Fruit fly (Drosophila melanogaster): ENCODE data around the gene CG42340.
A peak's percentile ranks its signal among the peaks of the same experiment; 100 is the strongest.
"Not testable (repeated sequence)": the region's sequence is repeated elsewhere in the genome, so short reads cannot be mapped to it uniquely, and the experiment has no call there.

CG42340 gene

dm6 chrX:6528508-6528998 lies 4.4 kb upstream of the CG42340 start, which contains the start of gene Agxt (continued):
- TF ChIP-seq acj6 (GFP tag; optimal IDR thresholded peaks at IDR 0.05) (peak; percentile 53), spab (GFP tag; optimal IDR thresholded peaks at IDR 0.05) (peak; percentile 31), CG10631 (GFP tag; optimal IDR thresholded peaks at IDR 0.05) (peak; percentile 42), CG3032 (tag; optimal IDR thresholded peaks at IDR 0.05) (peak; percentile 46), CG4318 (GFP tag; optimal IDR thresholded peaks at IDR 0.05) (no peak), Sox102F (GFP tag; optimal IDR thresholded peaks at IDR 0.05) (no peak), cyc (GFP tag; optimal IDR thresholded peaks at IDR 0.05) (peak; percentile 45), Hr38 (GFP tag; optimal IDR thresholded peaks at IDR 0.05) (no peak), Sox15 (GFP tag; optimal IDR thresholded peaks at IDR 0.05) (no peak), CG7368 (GFP tag; optimal IDR thresholded peaks at IDR 0.05) (peak; percentile 51), CG15336 (GFP tag; IDR thresholded peaks at IDR 0.05) (peak; percentile 40; the same call in 1 of the 2 replicates), CG8632 (GFP tag; optimal IDR thresholded peaks at IDR 0.05) (peak; percentile 37), salr (GFP tag; optimal IDR thresholded peaks at IDR 0.05) (peak in 1 of 2 experiments; percentile 13), esn (GFP tag; optimal IDR thresholded peaks at IDR 0.05) (peak; percentile 37), CG11902 (GFP tag; optimal IDR thresholded peaks at IDR 0.05) (no peak), CG11294 (GFP tag; IDR thresholded peaks at IDR 0.05) (no peak)

dm6 chrX:6527680-6528079 lies 3.6 kb upstream of the CG42340 start, which contains the start of gene CG3342:
Gene CG3342 (minus strand): TSS chrX:6527888.
- TF ChIP-seq CG8119 (GFP tag; IDR thresholded peaks at IDR 0.05) (no peak), CG4318 (GFP tag; optimal IDR thresholded peaks at IDR 0.05) (no peak), CG3032 (tag; optimal IDR thresholded peaks at IDR 0.05) (no peak), Eip78C (GFP tag) (peak; percentile 34), Eip75B (GFP tag; optimal IDR thresholded peaks at IDR 0.05) (no peak), CG6808 (GFP tag; optimal IDR thresholded peaks at IDR 0.05) (no peak), Met (GFP tag; optimal IDR thresholded peaks at IDR 0.05) (no peak), svp (GFP tag) (peak; percentile 47), Hr39 (GFP tag; optimal IDR thresholded peaks at IDR 0.05) (no peak), lz (GFP tag; optimal IDR thresholded peaks at IDR 0.05) (no peak), CG9139 (GFP tag; optimal IDR thresholded peaks at IDR 0.05) (no peak)

DNA sequence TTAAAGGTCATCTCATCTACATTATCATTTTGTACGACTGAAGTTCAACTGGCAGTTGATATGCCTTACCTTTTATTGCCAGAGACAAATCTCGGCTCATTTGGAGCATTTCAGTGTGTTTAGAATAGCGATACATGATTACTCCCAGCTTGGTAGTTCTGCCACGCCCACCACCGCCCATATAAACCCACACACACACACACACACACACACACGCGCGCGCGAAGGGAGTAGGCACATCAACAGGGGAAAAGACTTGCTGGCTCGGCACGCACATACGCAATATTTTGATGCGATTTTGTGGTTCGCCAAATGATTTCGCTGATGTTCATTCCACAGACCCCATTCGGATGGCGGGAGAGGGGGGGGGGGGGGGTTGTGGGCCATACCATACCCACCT lies 10.9 kb downstream of the CG42340 start:
- no peak for TF ChIP-seq CG10669 (GFP tag; optimal IDR thresholded peaks at IDR 0.05)
- no peak for TF ChIP-seq dac (GFP tag; optimal IDR thresholded peaks at IDR 0.05)
- no peak for TF ChIP-seq esn (GFP tag; optimal IDR thresholded peaks at IDR 0.05)
- TF ChIP-seq CG32006 (GFP tag; optimal IDR thresholded peaks at IDR 0.05): no peak
- TF ChIP-seq CG6163 (GFP tag; IDR thresholded peaks at IDR 0.05): no peak
- no peak for TF ChIP-seq net (GFP tag; optimal IDR thresholded peaks at IDR 0.05)
- TF ChIP-seq fd59A (GFP tag; optimal IDR thresholded peaks at IDR 0.05): no peak
- TF ChIP-seq Gug (GFP tag; IDR thresholded peaks at IDR 0.05): no peak
- no peak for TF ChIP-seq CG8632 (GFP tag; optimal IDR thresholded peaks at IDR 0.05)

DNA sequence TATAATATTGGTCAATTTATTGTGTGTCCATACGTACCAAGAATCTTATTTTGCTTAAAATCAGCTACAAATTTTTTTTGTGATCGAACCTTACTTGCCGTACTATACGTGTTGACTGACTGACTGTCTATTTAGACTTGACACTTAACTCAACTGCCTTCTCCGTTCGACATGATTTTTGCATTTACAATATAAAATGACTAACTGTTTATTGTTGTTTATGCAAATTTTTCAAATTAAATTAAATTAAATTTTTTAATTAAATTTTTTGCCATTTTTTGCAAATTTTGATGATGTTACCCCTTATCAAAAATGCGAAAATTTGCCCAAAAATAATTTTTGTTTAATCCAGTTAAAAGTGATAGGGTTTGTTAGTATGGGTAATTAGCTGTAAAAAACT lies 45.4 kb downstream of the CG42340 start, which contains the start of gene CG33665:
Gene CG33665 (minus strand): TSS at position 101 of the 400 bp plus-strand sequence.
- TF ChIP-seq Gug (GFP tag; IDR thresholded peaks at IDR 0.05); CG6854 (GFP tag; optimal IDR thresholded peaks at IDR 0.05); CG3919 (GFP tag; optimal IDR thresholded peaks at IDR 0.05): not testable (repeated sequence)

- TF ChIP-seq salr (GFP tag; optimal IDR thresholded peaks at IDR 0.05); eg (GFP tag; IDR thresholded peaks at IDR 0.05); CG10669 (GFP tag; optimal IDR thresholded peaks at IDR 0.05): not testable (repeated sequence)
These were observed 47.3 kb downstream of the CG42340 start, which contains the start of gene CG33666 for dm6 chrX:6476867-6477266. Gene CG33666 (minus strand): TSS chrX:6476967.
